Fruit fly (Drosophila melanogaster) S2 (cell line): Measurements from ENCODE around the gene CG11891.

Source experiments
- CG8478 ChIP-seq: fragments of >200 bp; optimal IDR thresholded peaks from 2 replicates; lab custom pipeline; 2018
- CTCF ChIP-seq, 2 experiments: fragments of >200 bp; optimal IDR thresholded peaks; 2 replicates each; lab custom pipeline; 2018

DNA sequence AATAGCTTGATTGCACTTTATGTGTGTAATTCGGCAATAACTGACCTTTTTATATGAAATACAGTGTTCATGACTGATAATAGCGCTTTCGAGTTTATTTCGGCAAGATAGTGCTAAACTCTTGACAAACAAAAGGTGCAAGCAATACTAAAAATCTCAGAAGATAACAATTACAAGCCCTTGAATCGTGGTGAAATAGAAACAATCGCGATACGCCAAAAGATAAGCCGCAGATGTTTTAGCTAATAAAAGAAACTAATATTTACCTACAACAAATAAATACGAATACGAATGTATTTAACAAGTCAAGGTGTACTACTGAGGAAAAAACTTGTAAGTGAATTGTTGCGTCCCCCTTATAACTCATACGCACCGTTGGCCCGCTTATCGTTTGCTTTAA is 5.3 kb downstream of the CG11891 start:
- no peak for TF ChIP-seq CG8478 (lab: Kevin White, UChicago)
- TF ChIP-seq CTCF (optimal IDR thresholded peaks at IDR 0.05; lab: Kevin White, UChicago), result no peak
